Fruit fly (Drosophila melanogaster) whole organism, embryonic: ENCODE data around the gene CG11811.

Experiments
- Asciz ChIP-seq: fragments of 200-800 bp; sonication (Bioruptor generic); optimal IDR thresholded peaks from 2 replicates; lab custom pipeline; 2017; ENCODE audit warnings: missing biosample characterization, mild to moderate bottlenecking, missing genetic modification characterization, missing genetic modification reagents
- Atf6 ChIP-seq: fragments of 200-800 bp; sonication (Bioruptor generic); IDR thresholded peaks from 2 replicates; pipeline ENCODE4 v1.3.6; 2022; ENCODE audit warnings: missing biosample characterization, missing genetic modification characterization
- Bdp1 ChIP-seq: fragments of 200-800 bp; sonication (Bioruptor generic); optimal IDR thresholded peaks from 3 replicates; lab custom pipeline; 2016; ENCODE audit warnings: missing biosample characterization, missing genetic modification characterization
- CG10654 ChIP-seq: fragments of 200-800 bp; sonication (Bioruptor generic); optimal IDR thresholded peaks from 2 replicates; lab custom pipeline; 2016; ENCODE audit warnings: missing biosample characterization, missing genetic modification characterization
- CG11398 ChIP-seq: fragments of 200-800 bp; sonication (Bioruptor generic); optimal IDR thresholded peaks from 2 replicates; lab custom pipeline; 2016; ENCODE audit warnings: missing biosample characterization, missing genetic modification characterization
- CG12299 ChIP-seq: fragments of 200-800 bp; sonication (Bioruptor generic); optimal IDR thresholded peaks from 2 replicates; lab custom pipeline; 2018; ENCODE audit warnings: missing biosample characterization, mild to moderate bottlenecking, missing genetic modification characterization
- CG15601 ChIP-seq: fragments of 200-800 bp; sonication (Bioruptor generic); optimal IDR thresholded peaks from 3 replicates; lab custom pipeline; 2019; ENCODE audit warnings: missing biosample characterization, mild to moderate bottlenecking, missing genetic modification characterization, moderate library complexity
- CG17361 ChIP-seq: fragments of 200-800 bp; sonication (Bioruptor generic); IDR thresholded peaks from 3 replicates; pipeline ENCODE4 v1.3.6; 2022; ENCODE audit warnings: missing biosample characterization, missing genetic modification characterization
- CG17568 ChIP-seq: fragments of 200-800 bp; sonication (Bioruptor generic); optimal IDR thresholded peaks from 2 replicates; lab custom pipeline; 2018; ENCODE audit warnings: missing biosample characterization, mild to moderate bottlenecking, missing genetic modification characterization, moderate library complexity
- CG18599 ChIP-seq: fragments of 200-800 bp; sonication (Bioruptor generic); optimal IDR thresholded peaks from 3 replicates; lab custom pipeline; 2017; ENCODE audit warnings: missing biosample characterization, missing genetic modification characterization, mild to moderate bottlenecking, moderate library complexity, missing genetic modification reagents
- CG30403 ChIP-seq: fragments of 200-800 bp; sonication (Bioruptor generic); optimal IDR thresholded peaks from 3 replicates; lab custom pipeline; 2016; ENCODE audit warnings: missing biosample characterization, missing genetic modification characterization
- CG32532 ChIP-seq: fragments of 200-800 bp; sonication (Bioruptor generic); IDR thresholded peaks from 2 replicates; pipeline ENCODE4 v1.3.6; 2022; ENCODE audit warnings: missing biosample characterization, missing genetic modification characterization
- CG34376 ChIP-seq: fragments of 200-800 bp; sonication (Bioruptor generic); optimal IDR thresholded peaks from 2 replicates; lab custom pipeline; 2018; ENCODE audit warnings: missing biosample characterization, mild to moderate bottlenecking, missing genetic modification characterization
- CG3726 ChIP-seq: fragments of 200-800 bp; sonication (Bioruptor generic); IDR thresholded peaks from 3 replicates; pipeline ENCODE4, ENCODE4 v1.3.6; 2022; ENCODE audit warnings: missing biosample characterization, missing genetic modification characterization
- CG6254 ChIP-seq: fragments of 200-800 bp; sonication (Bioruptor generic); optimal IDR thresholded peaks from 3 replicates; lab custom pipeline; 2017; ENCODE audit warnings: mild to moderate bottlenecking, missing biosample characterization, missing genetic modification reagents, missing genetic modification characterization
- CG7556 ChIP-seq: fragments of 200-800 bp; sonication (Bioruptor generic); optimal IDR thresholded peaks from 2 replicates; lab custom pipeline; 2017; ENCODE audit warnings: missing biosample characterization, mild to moderate bottlenecking, missing genetic modification characterization
- CG8359 ChIP-seq: fragments of 200-800 bp; sonication (Bioruptor generic); optimal IDR thresholded peaks from 2 replicates; lab custom pipeline; 2017; ENCODE audit warnings: missing biosample characterization, mild to moderate bottlenecking, missing genetic modification characterization, borderline replicate concordance
- CG8388 ChIP-seq: fragments of 200-800 bp; sonication (Bioruptor generic); optimal IDR thresholded peaks from 2 replicates; lab custom pipeline; 2019; ENCODE audit warnings: missing biosample characterization, mild to moderate bottlenecking, missing genetic modification characterization, moderate library complexity
- CG8924 ChIP-seq: fragments of 200-800 bp; optimal IDR thresholded peaks from 3 replicates; lab custom pipeline; 2019; ENCODE audit warnings: missing biosample characterization, mild to moderate bottlenecking, missing genetic modification characterization, moderate library complexity
- CG9215 ChIP-seq: fragments of 200-800 bp; sonication (Bioruptor generic); IDR thresholded peaks from 2 replicates; pipeline ENCODE4 v1.3.6; 2022; ENCODE audit warnings: missing biosample characterization, missing genetic modification characterization
- CG9817 ChIP-seq: fragments of 200-800 bp; sonication (Bioruptor generic); optimal IDR thresholded peaks from 2 replicates; lab custom pipeline; 2018; ENCODE audit warnings: missing biosample characterization, mild to moderate bottlenecking, missing genetic modification characterization, moderate library complexity
- Camta ChIP-seq: fragments of 200-800 bp; sonication (Bioruptor generic); optimal IDR thresholded peaks from 2 replicates; lab custom pipeline; 2016; ENCODE audit warnings: missing biosample characterization, missing genetic modification characterization
- Chrac-16 ChIP-seq: fragments of 200-800 bp; sonication (Bioruptor generic); optimal IDR thresholded peaks from 3 replicates; lab custom pipeline; 2016; ENCODE audit warnings: missing biosample characterization, missing genetic modification characterization
- CrebB ChIP-seq: fragments of 200-800 bp; sonication (Bioruptor generic); optimal IDR thresholded peaks from 3 replicates; lab custom pipeline; 2018; ENCODE audit warnings: missing biosample characterization, mild to moderate bottlenecking, missing genetic modification characterization
- Dek ChIP-seq: fragments of 200-800 bp; sonication (Bioruptor generic); optimal IDR thresholded peaks from 3 replicates; lab custom pipeline; 2019; ENCODE audit warnings: missing biosample characterization, mild to moderate bottlenecking, missing genetic modification characterization, moderate library complexity
- Ets97D ChIP-seq: fragments of 200-800 bp; sonication (Bioruptor generic); optimal IDR thresholded peaks from 3 replicates; lab custom pipeline; 2016; ENCODE audit warnings: missing biosample characterization, missing genetic modification characterization
- MTF-1 ChIP-seq: fragments of 200-800 bp; sonication (Bioruptor generic); optimal IDR thresholded peaks from 2 replicates; lab custom pipeline; 2018; ENCODE audit warnings: missing biosample characterization, mild to moderate bottlenecking, missing genetic modification characterization, borderline replicate concordance
- NfI ChIP-seq: fragments of 200-800 bp; sonication (Bioruptor generic); optimal IDR thresholded peaks from 3 replicates; lab custom pipeline; 2018; ENCODE audit warnings: missing biosample characterization, mild to moderate bottlenecking, missing genetic modification characterization, moderate library complexity
- YL-1 ChIP-seq: fragments of 200-800 bp; sonication (Bioruptor generic); optimal IDR thresholded peaks from 3 replicates; lab custom pipeline; 2017; ENCODE audit warnings: missing biosample characterization, mild to moderate bottlenecking, missing genetic modification characterization
- al ChIP-seq: fragments of 200-800 bp; sonication (Bioruptor generic); IDR thresholded peaks from 2 replicates; pipeline ENCODE4 v1.3.6; 2022; ENCODE audit warnings: missing biosample characterization, missing genetic modification characterization
- aop ChIP-seq: fragments of 200-800 bp; sonication (Bioruptor generic); IDR thresholded peaks from 2 replicates; pipeline ENCODE4 v1.3.6; 2022; ENCODE audit warnings: missing biosample characterization, missing genetic modification characterization
- cas ChIP-seq: fragments of 200-800 bp; sonication (Bioruptor generic); IDR thresholded peaks from 2 replicates; pipeline ENCODE4 v1.3.6; 2022; ENCODE audit warnings: missing biosample characterization, missing genetic modification characterization
- dan ChIP-seq: fragments of 200-800 bp; sonication (Bioruptor generic); IDR thresholded peaks from 2 replicates; pipeline ENCODE4 v1.3.6; 2022; ENCODE audit warnings: missing biosample characterization, missing genetic modification characterization
- danr ChIP-seq: fragments of 200-800 bp; sonication (Bioruptor generic); IDR thresholded peaks from 2 replicates; pipeline ENCODE4 v1.3.6; 2022; ENCODE audit warnings: missing biosample characterization, missing genetic modification characterization
- dimm ChIP-seq: fragments of 200-800 bp; sonication (Bioruptor generic); IDR thresholded peaks from 2 replicates; pipeline ENCODE4 v1.3.6; 2022; ENCODE audit warnings: missing biosample characterization, missing genetic modification characterization
- dm ChIP-seq: fragments of 200-800 bp; sonication (Bioruptor generic); optimal IDR thresholded peaks from 3 replicates; lab custom pipeline; 2016; ENCODE audit warnings: missing biosample characterization, missing genetic modification characterization
- ftz-f1 ChIP-seq: fragments of 200-800 bp; sonication (Bioruptor generic); optimal IDR thresholded peaks from 2 replicates; lab custom pipeline; 2016; ENCODE audit warnings: missing biosample characterization, missing genetic modification characterization
- grn ChIP-seq: fragments of 200-800 bp; sonication (Bioruptor generic); optimal IDR thresholded peaks from 3 replicates; lab custom pipeline; 2017; ENCODE audit warnings: missing biosample characterization, missing genetic modification characterization
- h ChIP-seq: fragments of >200 bp; optimal IDR thresholded peaks from 2 replicates; lab custom pipeline; 2017
- her ChIP-seq: fragments of 200-800 bp; sonication (Bioruptor generic); optimal IDR thresholded peaks from 2 replicates; lab custom pipeline; 2016; ENCODE audit warnings: missing biosample characterization, missing genetic modification characterization
- lov ChIP-seq, 2 experiments: fragments of 200-800 bp in 1 of 2; fragments of >200 bp in 1 of 2; sonication (Bioruptor generic) in 1 of 2; IDR thresholded peaks in 1 of 2; optimal IDR thresholded peaks in 1 of 2; 2 replicates in 1 of 2; 3 replicates in 1 of 2; pipeline versions ENCODE4 v1.3.6 to Lab custom; 2017 to 2022; ENCODE audit warnings: missing biosample characterization in 1 of 2, missing genetic modification characterization in 1 of 2
- mirr ChIP-seq: fragments of 200-800 bp; sonication (Bioruptor generic); optimal IDR thresholded peaks from 3 replicates; lab custom pipeline; 2018; ENCODE audit warnings: missing biosample characterization, mild to moderate bottlenecking, missing genetic modification characterization
- nerfin-1 ChIP-seq: fragments of 200-800 bp; sonication (Bioruptor generic); optimal IDR thresholded peaks from 3 replicates; lab custom pipeline; 2019; ENCODE audit warnings: missing biosample characterization, mild to moderate bottlenecking, missing genetic modification characterization, moderate library complexity
- p53 ChIP-seq: fragments of 200-800 bp; sonication (Bioruptor generic); optimal IDR thresholded peaks from 2 replicates; lab custom pipeline; 2016; ENCODE audit warnings: missing biosample characterization, missing genetic modification characterization
- sc ChIP-seq, 3 experiments: fragments of >200 bp in 2 of 3; fragments of 200-800 bp in 1 of 3; sonication (Bioruptor generic) in 1 of 3; optimal IDR thresholded peaks; 2 replicates in 2 of 3; 3 replicates in 1 of 3; lab custom pipeline; 2017; ENCODE audit warnings: mild to moderate bottlenecking in 1 of 3, missing biosample characterization in 1 of 3, missing genetic modification characterization in 1 of 3, missing genetic modification reagents in 1 of 3
- slbo ChIP-seq: fragments of 200-800 bp; sonication (Bioruptor generic); IDR thresholded peaks from 2 replicates; pipeline ENCODE4 v1.3.6; 2022; ENCODE audit warnings: missing biosample characterization, missing genetic modification characterization
- sna ChIP-seq: fragments of 200-800 bp; sonication (Bioruptor generic); IDR thresholded peaks from 2 replicates; pipeline ENCODE4 v1.3.6; 2022; ENCODE audit warnings: missing biosample characterization, missing genetic modification characterization; ENCODE audit not compliant: partially characterized antibody
- wdn ChIP-seq: fragments of 200-800 bp; sonication (Bioruptor generic); IDR thresholded peaks from 2 replicates; pipeline ENCODE4 v1.3.6; 2022; ENCODE audit warnings: missing biosample characterization, missing genetic modification characterization
- zf30C ChIP-seq: fragments of 200-800 bp; sonication (Bioruptor generic); optimal IDR thresholded peaks from 3 replicates; lab custom pipeline; 2018; ENCODE audit warnings: missing biosample characterization, mild to moderate bottlenecking, missing genetic modification characterization

The CG11811 gene

dm6 chr3L:10656451-10657198 lies 34.2 kb upstream of the CG11811 start (continued):
- TF ChIP-seq CrebB (peak; percentile 85), CG6254 (GFP tag; lab: Kevin White, UChicago) (peak; percentile 36), CG11398 (GFP tag; lab: Kevin White, UChicago) (peak; percentile 78), YL-1 (GFP tag; lab: Kevin White, UChicago) (peak; percentile 21), aop (GFP tag; lab: Robert Waterston, UW) (no peak), CG9817 (peak; percentile 45), MTF-1 (GFP tag; lab: Kevin White, UChicago) (peak; percentile 88), dan (no peak), wdn (GFP tag; lab: Robert Waterston, UW) (no peak), CG18599 (GFP tag; lab: Kevin White, UChicago) (peak; percentile 78), ftz-f1 (no peak), CG8359 (GFP tag; lab: Kevin White, UChicago) (peak; percentile 28), p53 (GFP tag; lab: Kevin White, UChicago) (peak; percentile 50), dimm (no peak), grn (GFP tag; lab: Kevin White, UChicago) (peak; percentile 71), CG12299 (tag; lab: Kevin White, UChicago) (peak; percentile 53), al (no peak), Bdp1 (GFP tag; lab: Kevin White, UChicago) (peak; percentile 51), her (GFP tag; lab: Kevin White, UChicago) (peak; percentile 61), Dek (tag; lab: Kevin White, UChicago) (peak; percentile 58), CG8388 (GFP tag; lab: Kevin White, UChicago) (no peak), CG9215 (GFP tag; lab: Robert Waterston, UW) (no peak), Camta (peak; percentile 68), CG3726 (no peak), Ets97D (GFP tag; lab: Kevin White, UChicago) (peak; percentile 19), CG30403 (GFP tag; lab: Kevin White, UChicago) (peak; percentile 17), danr (GFP tag; lab: Robert Waterston, UW) (no peak), dm (GFP tag; lab: Kevin White, UChicago) (no peak), CG32532 (GFP tag; lab: Robert Waterston, UW) (peak; percentile 33; the same call in 1 of the 2 replicates), CG17361 (GFP tag; lab: Robert Waterston, UW) (peak; percentile 37; the same call in 1 of the 3 replicates), mirr (GFP tag; lab: Kevin White, UChicago) (peak; percentile 49), CG17568 (peak; percentile 88), Chrac-16 (GFP tag; lab: Kevin White, UChicago) (no peak), Asciz (GFP tag; lab: Kevin White, UChicago) (peak; percentile 91), slbo (peak; percentile 29; the same call in 1 of the 2 replicates), lov (optimal IDR thresholded peaks at IDR 0.05; lab: Kevin White, UChicago) (no peak), lov (GFP tag; IDR thresholded peaks at IDR 0.05; lab: Robert Waterston, UW) (no peak), sc (optimal IDR thresholded peaks at IDR 0.05; lab: Kevin White, UChicago) (no peak), sc (GFP tag; optimal IDR thresholded peaks at IDR 0.05; lab: Kevin White, UChicago) (peak; percentile 62), Atf6 (peak; percentile 77), zf30C (GFP tag; lab: Kevin White, UChicago) (no peak), CG15601 (tag; lab: Kevin White, UChicago) (peak; percentile 79), CG8924 (tag; lab: Kevin White, UChicago) (peak; percentile 59), NfI (peak; percentile 48), CG34376 (GFP tag; lab: Kevin White, UChicago) (peak; percentile 56), nerfin-1 (peak; percentile 55), sna (GFP tag; lab: Robert Waterston, UW) (no peak), h (no peak), CG10654 (GFP tag; lab: Kevin White, UChicago) (peak; percentile 54), CG7556 (GFP tag; lab: Kevin White, UChicago) (peak; percentile 54), cas (GFP tag; lab: Robert Waterston, UW) (no peak)
